Worm (Caenorhabditis elegans) whole organism, late embryonic: ENCODE measurements around the gene rpb-12.

Source experiments
- fkh-10 ChIP-seq: fragments of 150-350 bp; optimal IDR thresholded peaks from 2 replicates; lab custom pipeline; 2014; ENCODE audit warnings: missing biosample characterization, missing genetic modification reagents, missing genetic modification characterization
- madf-2 ChIP-seq: sonication (generic microtip); optimal IDR thresholded peaks from 2 replicates; lab custom pipeline; 2017; ENCODE audit warnings: missing genetic modification characterization, missing compliant biosample characterization
- nhr-232 ChIP-seq: sonication (generic microtip); optimal IDR thresholded peaks from 2 replicates; lab custom pipeline; 2016; ENCODE audit warnings: missing genetic modification characterization, missing compliant biosample characterization

DNA sequence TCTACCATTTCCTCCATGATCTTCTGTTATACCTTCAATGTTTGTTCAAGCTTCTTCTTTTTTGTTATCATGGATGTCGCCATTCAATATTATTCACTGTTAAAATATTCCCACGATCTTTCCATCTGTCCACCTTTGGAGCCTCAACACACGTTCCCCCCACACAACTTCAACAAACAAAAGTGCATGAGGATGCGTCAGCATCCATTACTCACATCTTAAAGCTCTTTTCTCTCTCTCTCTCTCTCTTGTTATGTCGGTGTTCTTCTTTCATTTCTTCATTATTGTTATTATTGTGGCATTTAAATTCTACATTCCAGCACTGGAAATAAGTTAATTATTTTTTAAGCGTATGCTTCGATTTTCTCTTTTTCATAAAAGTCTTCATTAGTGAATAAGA is 32.6 kb downstream of the rpb-12 start:
- TF ChIP-seq madf-2 (tag; lab: Kevin White, UChicago) (no peak), nhr-232 (no peak), fkh-10 (GFP tag; lab: Kevin White, UChicago) (no peak)
